Worm (Caenorhabditis elegans): ENCODE results near the gene cpt-2.
A peak's percentile ranks its signal among the peaks of the same experiment; 100 is the strongest.

Gene cpt-2

ce11 chrIV:11149454-11150163 lies 29.8 kb upstream of the cpt-2 start, which contains the start of the genes F01G4.6 and pfd-1 (continued):
- peak; percentile 96 for TF ChIP-seq lin-14 (GFP tag; optimal IDR thresholded peaks at IDR 0.05)
- no peak for TF ChIP-seq tlp-1 (tag; optimal IDR thresholded peaks at IDR 0.05)
- TF ChIP-seq egl-27 (tag; optimal IDR thresholded peaks at IDR 0.05), result no peak
- peak; percentile 91 for TF ChIP-seq jun-1 (tag; optimal IDR thresholded peaks at IDR 0.05)
- TF ChIP-seq snpc-4 (tag; optimal IDR thresholded peaks at IDR 0.05), result peak; percentile 80
- TF ChIP-seq lin-39 (tag; optimal IDR thresholded peaks at IDR 0.05), result peak; percentile 58
- TF ChIP-seq fos-1 (tag; optimal IDR thresholded peaks at IDR 0.05), result peak; percentile 88
- TF ChIP-seq unc-130 (tag; optimal IDR thresholded peaks at IDR 0.05), result peak; percentile 99
- peak; percentile 83 for TF ChIP-seq vab-15 (tag; optimal IDR thresholded peaks at IDR 0.05)
- peak; percentile 99 for TF ChIP-seq lsy-2 (tag; optimal IDR thresholded peaks at IDR 0.05)
- TF ChIP-seq mdl-1 (tag; optimal IDR thresholded peaks at IDR 0.05), result peak in 1 of 2 experiments; percentile 82
- TF ChIP-seq mab-9 (GFP tag; IDR thresholded peaks at IDR 0.05), result peak; percentile 82
- peak; percentile 89 for TF ChIP-seq ztf-4 (tag; optimal IDR thresholded peaks at IDR 0.05)
- TF ChIP-seq skn-1 (tag; optimal IDR thresholded peaks at IDR 0.05), result peak; percentile 88
- TF ChIP-seq egl-13 (tag; optimal IDR thresholded peaks at IDR 0.05), result peak; percentile 89
- no peak for TF ChIP-seq ces-1 (GFP tag; optimal IDR thresholded peaks at IDR 0.05)
- TF ChIP-seq ceh-90 (tag; optimal IDR thresholded peaks at IDR 0.05), result no peak
- TF ChIP-seq efl-1 (optimal IDR thresholded peaks at IDR 0.05), result peak; percentile 89 to 92
- TF ChIP-seq efl-1 (GFP tag; optimal IDR thresholded peaks at IDR 0.05 in 1 of 2), result peak; percentile 81 to 98
- no peak for TF ChIP-seq ceh-63 (GFP tag; optimal IDR thresholded peaks at IDR 0.05)
- TF ChIP-seq pag-3 (tag; optimal IDR thresholded peaks at IDR 0.05; ENCODE audit: borderline replicate concordance, insufficient read depth), result peak; percentile 71
- TF ChIP-seq pax-3 (tag; optimal IDR thresholded peaks at IDR 0.05), result peak; percentile 91
- peak; percentile 86 for TF ChIP-seq lin-15B (tag; optimal IDR thresholded peaks at IDR 0.05)
- peak; percentile 85 for TF ChIP-seq nhr-237 (tag; optimal IDR thresholded peaks at IDR 0.05)
- TF ChIP-seq isw-1 (GFP tag; IDR thresholded peaks at IDR 0.05), result peak; percentile 95
- peak; percentile 87 to 91 for TF ChIP-seq lin-35 (GFP tag; optimal IDR thresholded peaks at IDR 0.05)
- peak; percentile 95 for TF ChIP-seq fkh-8 (tag; optimal IDR thresholded peaks at IDR 0.05)
- TF ChIP-seq F16B12.6 (tag; optimal IDR thresholded peaks at IDR 0.05), result peak; percentile 73
- peak; percentile 92 for TF ChIP-seq nhr-90 (tag; optimal IDR thresholded peaks at IDR 0.05; ENCODE audit: poor library complexity)
- peak; percentile 83 for TF ChIP-seq zip-4 (GFP tag; optimal IDR thresholded peaks at IDR 0.05)
- TF ChIP-seq dpl-1 (GFP tag; optimal IDR thresholded peaks at IDR 0.05), result peak; percentile 83 to 86 (median 86)
- peak; percentile 100 for TF ChIP-seq nhr-19 (GFP tag; conservative IDR thresholded peaks at IDR 0.05)
- TF ChIP-seq elt-2 (tag; optimal IDR thresholded peaks at IDR 0.05), result peak; percentile 84
- peak; percentile 53 for TF ChIP-seq mef-2 (tag; optimal IDR thresholded peaks at IDR 0.05)
- TF ChIP-seq lir-3 (tag; optimal IDR thresholded peaks at IDR 0.05; ENCODE audit: poor library complexity), result peak; percentile 84
- peak; percentile 81 for TF ChIP-seq irx-1 (tag; optimal IDR thresholded peaks at IDR 0.05)
- TF ChIP-seq ceh-82 (tag; optimal IDR thresholded peaks at IDR 0.05), result peak; percentile 95 to 97 (median 97)
- TF ChIP-seq C04F5.9 (tag; optimal IDR thresholded peaks at IDR 0.05), result peak; percentile 83
- peak; percentile 51 for TF ChIP-seq hpl-2 (GFP tag; optimal IDR thresholded peaks at IDR 0.05)
- peak; percentile 86 for TF ChIP-seq aly-2 (tag; optimal IDR thresholded peaks at IDR 0.05)
- peak; percentile 96 for TF ChIP-seq nhr-47 (tag; optimal IDR thresholded peaks at IDR 0.05)
- peak; percentile 96 for TF ChIP-seq nhr-85 (tag)
- no peak for TF ChIP-seq efl-3 (GFP tag; optimal IDR thresholded peaks at IDR 0.05)
- peak; percentile 64 for TF ChIP-seq fkh-4 (tag; optimal IDR thresholded peaks at IDR 0.05; ENCODE audit: borderline replicate concordance)
- peak; percentile 97 for TF ChIP-seq nhr-20 (tag; optimal IDR thresholded peaks at IDR 0.05)
- no peak for TF ChIP-seq ets-5 (GFP tag; IDR thresholded peaks at IDR 0.05)
- TF ChIP-seq sox-4 (tag; optimal IDR thresholded peaks at IDR 0.05), result peak; percentile 68
- peak; percentile 98 for TF ChIP-seq xbp-1 (tag; optimal IDR thresholded peaks at IDR 0.05)
- peak; percentile 46 for TF ChIP-seq ama-1 (optimal IDR thresholded peaks at IDR 0.05)
- TF ChIP-seq nhr-28 (tag; optimal IDR thresholded peaks at IDR 0.05), result no peak
- TF ChIP-seq C16A3.4 (tag; optimal IDR thresholded peaks at IDR 0.05), result peak; percentile 95
- peak; percentile 97 for TF ChIP-seq snu-23 (GFP tag; optimal IDR thresholded peaks at IDR 0.05)
